Worm (Caenorhabditis elegans): ENCODE results near the gene acl-14.

- no peak for TF ChIP-seq him-1 (tag; optimal IDR thresholded peaks at IDR 0.05)
- TF ChIP-seq W03F9.2 (tag; optimal IDR thresholded peaks at IDR 0.05) = no peak
- TF ChIP-seq dao-5 (tag; optimal IDR thresholded peaks at IDR 0.05) = no peak
Observed at ce11 chrV:9305116-9305515, 28.3 kb downstream of the acl-14 start, which contains the start of gene F44A2.3.

Data from whole organism, L4/young adult.